Worm (Caenorhabditis elegans) whole organism, late embryonic: Measurements from ENCODE around the gene sru-35.

Experiments used
- ceh-9 ChIP-seq: sonication (generic microtip); optimal IDR thresholded peaks from 2 replicates; lab custom pipeline; 2016; ENCODE audit warnings: mild to moderate bottlenecking, missing genetic modification characterization, inconsistent platforms, missing compliant biosample characterization
- elt-4 ChIP-seq: sonication (generic microtip); optimal IDR thresholded peaks from 2 replicates; lab custom pipeline; 2016; ENCODE audit warnings: missing genetic modification characterization, missing compliant biosample characterization
- eyg-1 ChIP-seq: sonication (generic microtip); optimal IDR thresholded peaks from 2 replicates; lab custom pipeline; 2016; ENCODE audit warnings: missing genotype, missing genetic modification characterization, missing compliant biosample characterization
- fax-1 ChIP-seq: sonication (generic microtip); optimal IDR thresholded peaks from 2 replicates; lab custom pipeline; 2016; ENCODE audit warnings: missing genotype, missing genetic modification characterization, missing compliant biosample characterization
- lim-6 ChIP-seq: sonication (generic microtip); optimal IDR thresholded peaks from 2 replicates; lab custom pipeline; 2016; ENCODE audit warnings: missing genetic modification characterization, missing compliant biosample characterization
- madf-2 ChIP-seq: sonication (generic microtip); optimal IDR thresholded peaks from 2 replicates; lab custom pipeline; 2017; ENCODE audit warnings: missing genetic modification characterization, missing compliant biosample characterization
- pros-1 ChIP-seq: fragments of 150-350 bp; optimal IDR thresholded peaks from 2 replicates; lab custom pipeline; 2014; ENCODE audit warnings: missing biosample characterization, missing genetic modification reagents, missing genetic modification characterization
- sox-2 ChIP-seq: fragments of 200-800 bp; sonication (Bioruptor generic); IDR thresholded peaks from 2 replicates; pipeline ENCODE4 v1.3.6; 2022; ENCODE audit warnings: missing genetic modification reagents, missing genetic modification characterization, missing compliant biosample characterization
- unc-55 ChIP-seq: sonication (generic microtip); optimal IDR thresholded peaks from 2 replicates; lab custom pipeline; 2017; ENCODE audit warnings: missing biosample characterization, missing genetic modification reagents, missing genetic modification characterization

- TF ChIP-seq fax-1 (no peak), madf-2 (tag; lab: Kevin White, UChicago) (no peak), elt-4 (no peak), unc-55 (GFP tag; lab: Kevin White, UChicago) (no peak), pros-1 (no peak), eyg-1 (tag; lab: Kevin White, UChicago) (no peak), ceh-9 (tag; lab: Kevin White, UChicago) (no peak), sox-2 (no peak), lim-6 (no peak)
Observed at ce11 chrIV:8790144-8790543, at the start of gene sru-35.
